Worm (Caenorhabditis elegans): ENCODE measurements around the gene srab-6.

Gene srab-6

ce11 chrV:3165438-3165837, 13.7 kb upstream of the srab-6 start, which contains the start of gene C36C5.14:
TSS of gene C36C5.14 (minus strand) at chrV:3165538.
- no peak for TF ChIP-seq ZK546.5 (tag; optimal IDR thresholded peaks at IDR 0.05)
- TF ChIP-seq zfp-3 (GFP tag; conservative IDR thresholded peaks at IDR 0.05) = no peak
- TF ChIP-seq mdl-1 (tag; optimal IDR thresholded peaks at IDR 0.05) = no peak
- TF ChIP-seq daf-19 (GFP tag; conservative IDR thresholded peaks at IDR 0.05) = no peak
- TF ChIP-seq unc-39 (tag; optimal IDR thresholded peaks at IDR 0.05) = no peak
- TF ChIP-seq F49E8.2 (tag; optimal IDR thresholded peaks at IDR 0.05; ENCODE audit: borderline replicate concordance) = no peak
- no peak for TF ChIP-seq lin-29 (GFP tag; IDR thresholded peaks at IDR 0.05)
- no peak for TF ChIP-seq Y105C5A.15 (GFP tag; IDR thresholded peaks at IDR 0.05)
- no peak for TF ChIP-seq spr-3 (GFP tag; optimal IDR thresholded peaks at IDR 0.05)
- TF ChIP-seq hlh-11 (tag; optimal IDR thresholded peaks at IDR 0.05) = no peak
- TF ChIP-seq set-16 (GFP tag; IDR thresholded peaks at IDR 0.05) = no peak
- TF ChIP-seq dpl-1 (GFP tag; optimal IDR thresholded peaks at IDR 0.05) = no peak
- no peak for TF ChIP-seq ceh-44 (GFP tag; IDR thresholded peaks at IDR 0.05)
- TF ChIP-seq jun-1 (tag; optimal IDR thresholded peaks at IDR 0.05) = no peak

ce11 chrV:3163143-3163542, 11.4 kb upstream of the srab-6 start:
- TF ChIP-seq dpl-1 (GFP tag; optimal IDR thresholded peaks at IDR 0.05) (no peak), ZK337.2 (GFP tag; IDR thresholded peaks at IDR 0.05) (no peak), zfp-2 (tag; optimal IDR thresholded peaks at IDR 0.05) (no peak), zfp-3 (GFP tag; conservative IDR thresholded peaks at IDR 0.05) (no peak), attf-4 (tag; optimal IDR thresholded peaks at IDR 0.05) (no peak), egl-27 (tag; optimal IDR thresholded peaks at IDR 0.05) (no peak), vab-7 (GFP tag; IDR thresholded peaks at IDR 0.05) (peak; percentile 63), dmd-8 (GFP tag; IDR thresholded peaks at IDR 0.05) (peak; percentile 82), hlh-11 (tag; optimal IDR thresholded peaks at IDR 0.05) (no peak), lir-3 (tag; optimal IDR thresholded peaks at IDR 0.05) (no peak), F10B5.3 (tag; optimal IDR thresholded peaks at IDR 0.05) (no peak), ztf-11 (tag; optimal IDR thresholded peaks at IDR 0.05) (no peak), mxl-3 (GFP tag; optimal IDR thresholded peaks at IDR 0.05) (no peak), ama-1 (optimal IDR thresholded peaks at IDR 0.05) (no peak), skn-1 (tag; optimal IDR thresholded peaks at IDR 0.05) (no peak), spr-3 (GFP tag; optimal IDR thresholded peaks at IDR 0.05) (no peak), nhr-42 (GFP tag; IDR thresholded peaks at IDR 0.05) (no peak), fos-1 (tag; optimal IDR thresholded peaks at IDR 0.05) (no peak), pha-4 (GFP tag; IDR thresholded peaks at IDR 0.05) (no peak), pha-4 (tag; optimal IDR thresholded peaks at IDR 0.05) (no peak), D1046.2 (GFP tag; IDR thresholded peaks at IDR 0.05) (peak; percentile 58; the same call in 1 of the 2 replicates), T26A8.4 (GFP tag; IDR thresholded peaks at IDR 0.05) (no peak), lin-29 (GFP tag; IDR thresholded peaks at IDR 0.05) (no peak), duxl-1 (tag; optimal IDR thresholded peaks at IDR 0.05; ENCODE audit: poor library complexity) (no peak), nhr-48 (tag; optimal IDR thresholded peaks at IDR 0.05) (no peak), cey-2 (tag; optimal IDR thresholded peaks at IDR 0.05; ENCODE audit: borderline replicate concordance, insufficient read depth) (no peak), F49E8.2 (tag; optimal IDR thresholded peaks at IDR 0.05; ENCODE audit: borderline replicate concordance) (peak; percentile 66), lin-38 (GFP tag; IDR thresholded peaks at IDR 0.05) (no peak), jun-1 (tag; optimal IDR thresholded peaks at IDR 0.05) (no peak), unc-130 (GFP tag; optimal IDR thresholded peaks at IDR 0.05) (peak; percentile 28), ctbp-1 (GFP tag; IDR thresholded peaks at IDR 0.05) (peak; percentile 47; the same call in 1 of the 2 replicates), set-16 (GFP tag; IDR thresholded peaks at IDR 0.05) (no peak), zag-1 (tag; optimal IDR thresholded peaks at IDR 0.05) (no peak), mdt-29 (GFP tag; IDR thresholded peaks at IDR 0.05) (peak; percentile 34; the same call in 1 of the 2 replicates), nhr-76 (tag; optimal IDR thresholded peaks at IDR 0.05) (no peak), nhr-25 (tag; optimal IDR thresholded peaks at IDR 0.05; ENCODE audit: borderline replicate concordance, insufficient read depth) (no peak), Y48G9A.11 (GFP tag; IDR thresholded peaks at IDR 0.05) (peak; percentile 61), rbr-2 (tag; optimal IDR thresholded peaks at IDR 0.05) (no peak), ceh-44 (GFP tag; IDR thresholded peaks at IDR 0.05) (0 out of 2 replicates have a peak, but pooled peaks have one; percentile 16), snpc-1.2 (GFP tag; IDR thresholded peaks at IDR 0.05) (peak; percentile 86), lin-13 (GFP tag; optimal IDR thresholded peaks at IDR 0.05) (no peak), spr-1 (tag; optimal IDR thresholded peaks at IDR 0.05) (no peak), lin-15B (tag; optimal IDR thresholded peaks at IDR 0.05) (no peak), ceh-20 (GFP tag; IDR thresholded peaks at IDR 0.05) (no peak)

Data from whole organism, L4 larva.